Fruit fly (Drosophila melanogaster): Measurements from ENCODE around the gene Mhcl.
A peak's percentile ranks its signal among the peaks of the same experiment; 100 is the strongest.

Gene Mhcl

dm6 chr3R:16051329-16051679 lies 47.3 kb downstream of the Mhcl start (continued):
- no peak for TF ChIP-seq BtbVII (GFP tag; optimal IDR thresholded peaks at IDR 0.05)
- no peak for TF ChIP-seq Nf-YA (GFP tag; IDR thresholded peaks at IDR 0.05)
- TF ChIP-seq CG6854 (GFP tag; optimal IDR thresholded peaks at IDR 0.05) = no peak
- TF ChIP-seq prd (optimal IDR thresholded peaks at IDR 0.05) = no peak
- TF ChIP-seq prd (GFP tag; IDR thresholded peaks at IDR 0.05) = peak; percentile 31; the same call in 1 of the 3 replicates
- peak; percentile 69 for TF ChIP-seq CG5180 (GFP tag; optimal IDR thresholded peaks at IDR 0.05)
- TF ChIP-seq CG2120 (GFP tag; optimal IDR thresholded peaks at IDR 0.05) = peak; percentile 54
- no peak for TF ChIP-seq CG14965 (GFP tag; optimal IDR thresholded peaks at IDR 0.05; ENCODE audit: borderline replicate concordance)
- peak; percentile 88 for TF ChIP-seq CG10274 (GFP tag; optimal IDR thresholded peaks at IDR 0.05)
- TF ChIP-seq hkb (optimal IDR thresholded peaks at IDR 0.05) = no peak
- 0 out of 2 replicates have a peak, but pooled peaks have one; percentile 33 for TF ChIP-seq hkb (GFP tag; IDR thresholded peaks at IDR 0.05)
- TF ChIP-seq Hmx (GFP tag; optimal IDR thresholded peaks at IDR 0.05) = no peak
- TF ChIP-seq Dbx (GFP tag; IDR thresholded peaks at IDR 0.05) = no peak
- no peak for TF ChIP-seq CG9437 (GFP tag; optimal IDR thresholded peaks at IDR 0.05)
- TF ChIP-seq CG17802 (tag; optimal IDR thresholded peaks at IDR 0.05) = no peak
- no peak for TF ChIP-seq CG16779 (GFP tag; IDR thresholded peaks at IDR 0.05)
- TF ChIP-seq CG17829 (tag; optimal IDR thresholded peaks at IDR 0.05) = no peak
- TF ChIP-seq CG6254 (GFP tag; optimal IDR thresholded peaks at IDR 0.05) = no peak
- TF ChIP-seq Fer1 (GFP tag; optimal IDR thresholded peaks at IDR 0.05) = no peak
- TF ChIP-seq CG2199 (GFP tag; IDR thresholded peaks at IDR 0.05) = 0 out of 3 replicates have a peak, but pooled peaks have one; percentile 44
- no peak for TF ChIP-seq CG3065 (GFP tag; optimal IDR thresholded peaks at IDR 0.05)
- TF ChIP-seq pan (optimal IDR thresholded peaks at IDR 0.05) = no peak
- peak in 1 of 2 experiments; percentile 36 for TF ChIP-seq pan (GFP tag; optimal IDR thresholded peaks at IDR 0.05 in 1 of 2, IDR thresholded peaks at IDR 0.05 in 1 of 2)
- 0 out of 2 replicates have a peak, but pooled peaks have one; percentile 6 for TF ChIP-seq Ptx1 (GFP tag; IDR thresholded peaks at IDR 0.05)
- no peak for TF ChIP-seq CG14050 (GFP tag; IDR thresholded peaks at IDR 0.05)
- no peak for TF ChIP-seq CG12659 (GFP tag; optimal IDR thresholded peaks at IDR 0.05)
- no peak for TF ChIP-seq lola (GFP tag; optimal IDR thresholded peaks at IDR 0.05)
- TF ChIP-seq hbn (GFP tag; IDR thresholded peaks at IDR 0.05; ENCODE audit: partially characterized antibody) = 0 out of 2 replicates have a peak, but pooled peaks have one; percentile 12
- TF ChIP-seq chinmo (GFP tag; IDR thresholded peaks at IDR 0.05; ENCODE audit: partially characterized antibody) = 0 out of 4 replicates have a peak, but pooled peaks have one; percentile 62
- no peak for TF ChIP-seq Hsf (GFP tag; optimal IDR thresholded peaks at IDR 0.05)
- no peak for TF ChIP-seq CG10366 (GFP tag; IDR thresholded peaks at IDR 0.05)

dm6 chr3R:16050621-16051328 lies 47.8 kb downstream of the Mhcl start, which contains the start of gene msps:
msps (plus strand) TSS chr3R:16050801.
- TF ChIP-seq Myb (GFP tag; optimal IDR thresholded peaks at IDR 0.05) = peak; percentile 47
- TF ChIP-seq Opbp (GFP tag; IDR thresholded peaks at IDR 0.05; ENCODE audit: partially characterized antibody) = peak; percentile 74; the same call in 2 of the 3 replicates
- peak; percentile 28 for TF ChIP-seq stwl (tag; optimal IDR thresholded peaks at IDR 0.05)
- TF ChIP-seq onecut (GFP tag; IDR thresholded peaks at IDR 0.05) = peak; percentile 90
- no peak for TF ChIP-seq CG8765 (GFP tag; IDR thresholded peaks at IDR 0.05)
- no peak for TF ChIP-seq CG4424 (GFP tag; optimal IDR thresholded peaks at IDR 0.05)
- TF ChIP-seq Hand (GFP tag; optimal IDR thresholded peaks at IDR 0.05) = no peak
- no peak for TF ChIP-seq TFAM (GFP tag; optimal IDR thresholded peaks at IDR 0.05)
- TF ChIP-seq CG10267 (tag; optimal IDR thresholded peaks at IDR 0.05) = peak; percentile 43
- TF ChIP-seq MBD-R2 (GFP tag; IDR thresholded peaks at IDR 0.05) = peak; percentile 82
- TF ChIP-seq Ets65A (GFP tag) = no peak
- no peak for TF ChIP-seq ATbp (GFP tag; optimal IDR thresholded peaks at IDR 0.05)
- TF ChIP-seq CG14860 (GFP tag; IDR thresholded peaks at IDR 0.05; ENCODE audit: partially characterized antibody) = peak; percentile 71
- TF ChIP-seq chinmo (GFP tag; IDR thresholded peaks at IDR 0.05; ENCODE audit: partially characterized antibody) = 0 out of 4 replicates have a peak, but pooled peaks have one; percentile 49
- no peak for TF ChIP-seq CG7786 (GFP tag; optimal IDR thresholded peaks at IDR 0.05)
- TF ChIP-seq Sry-δ (GFP tag; optimal IDR thresholded peaks at IDR 0.05) = peak; percentile 50
- TF ChIP-seq z (GFP tag; IDR thresholded peaks at IDR 0.05) = no peak
- peak; percentile 58; the same call in 1 of the 2 replicates for TF ChIP-seq Bgb (GFP tag; IDR thresholded peaks at IDR 0.05; ENCODE audit: partially characterized antibody)
- no peak for TF ChIP-seq hkb (optimal IDR thresholded peaks at IDR 0.05)
- TF ChIP-seq hkb (GFP tag; IDR thresholded peaks at IDR 0.05) = no peak
- TF ChIP-seq tio (GFP tag; optimal IDR thresholded peaks at IDR 0.05) = no peak
- TF ChIP-seq CG4820 (GFP tag; optimal IDR thresholded peaks at IDR 0.05) = no peak
